Fruit fly (Drosophila melanogaster) whole organism, embryonic: ENCODE results near the gene Elp4.
A peak's percentile ranks its signal among the peaks of the same experiment; 100 is the strongest.

Source experiments
- Asciz ChIP-seq: fragments of 200-800 bp; sonication (Bioruptor generic); optimal IDR thresholded peaks from 2 replicates; lab custom pipeline; 2017; ENCODE audit warnings: missing biosample characterization, mild to moderate bottlenecking, missing genetic modification characterization, missing genetic modification reagents
- Atf-2 ChIP-seq: fragments of 200-800 bp; sonication (Bioruptor generic); optimal IDR thresholded peaks from 2 replicates; lab custom pipeline; 2016; ENCODE audit warnings: missing biosample characterization, missing genetic modification characterization
- CG10366 ChIP-seq: fragments of 200-800 bp; sonication (Bioruptor generic); IDR thresholded peaks from 2 replicates; pipeline ENCODE4 v1.3.6; 2022; ENCODE audit warnings: missing biosample characterization, missing genetic modification characterization
- CG10543 ChIP-seq: fragments of 200-800 bp; sonication (Bioruptor generic); optimal IDR thresholded peaks from 3 replicates; lab custom pipeline; 2017; ENCODE audit warnings: missing biosample characterization, mild to moderate bottlenecking, missing genetic modification characterization, moderate library complexity
- CG12744 ChIP-seq: fragments of 200-800 bp; sonication (Bioruptor generic); optimal IDR thresholded peaks from 2 replicates; lab custom pipeline; 2016; ENCODE audit warnings: missing biosample characterization, missing genetic modification characterization
- CG16779 ChIP-seq: fragments of 200-800 bp; sonication (Bioruptor generic); IDR thresholded peaks from 2 replicates; pipeline ENCODE4 v1.3.6; 2022; ENCODE audit warnings: missing biosample characterization, missing genetic modification characterization
- CG17912 ChIP-seq: fragments of 200-800 bp; sonication (Bioruptor generic); optimal IDR thresholded peaks from 2 replicates; lab custom pipeline; 2018; ENCODE audit warnings: missing biosample characterization, mild to moderate bottlenecking, missing genetic modification characterization
- CG2129 ChIP-seq: fragments of 200-800 bp; sonication (Bioruptor generic); IDR thresholded peaks from 2 replicates; pipeline ENCODE4 v1.3.6; 2022; ENCODE audit warnings: missing biosample characterization, missing genetic modification characterization; ENCODE audit not compliant: partially characterized antibody
- CG2889 ChIP-seq: fragments of 200-800 bp; sonication (Bioruptor generic); IDR thresholded peaks from 3 replicates; pipeline ENCODE4 v1.3.6; 2022; ENCODE audit warnings: missing biosample characterization, missing genetic modification characterization
- CG3065 ChIP-seq: fragments of 200-800 bp; sonication (Bioruptor generic); optimal IDR thresholded peaks from 2 replicates; lab custom pipeline; 2016; ENCODE audit warnings: missing biosample characterization, missing genetic modification characterization
- CG32532 ChIP-seq: fragments of 200-800 bp; sonication (Bioruptor generic); IDR thresholded peaks from 2 replicates; pipeline ENCODE4 v1.3.6; 2022; ENCODE audit warnings: missing biosample characterization, missing genetic modification characterization
- CG34224 ChIP-seq: fragments of 200-800 bp; sonication (Bioruptor generic); IDR thresholded peaks from 3 replicates; pipeline ENCODE4 v1.3.6; 2022; ENCODE audit warnings: missing biosample characterization, missing genetic modification characterization; ENCODE audit not compliant: partially characterized antibody
- CG3847 ChIP-seq: fragments of 200-800 bp; sonication (Bioruptor generic); IDR thresholded peaks from 2 replicates; pipeline ENCODE4 v1.3.6; 2022; ENCODE audit warnings: missing biosample characterization, missing genetic modification characterization
- CG4617 ChIP-seq: fragments of 200-800 bp; sonication (Bioruptor generic); optimal IDR thresholded peaks from 3 replicates; lab custom pipeline; 2016; ENCODE audit warnings: missing biosample characterization, missing genetic modification characterization, borderline replicate concordance
- CG6791 ChIP-seq: fragments of 200-800 bp; sonication (Bioruptor generic); IDR thresholded peaks from 3 replicates; pipeline ENCODE4 v1.3.6; 2022; ENCODE audit warnings: missing biosample characterization, missing genetic modification characterization; ENCODE audit not compliant: partially characterized antibody
- CG7786 ChIP-seq: fragments of 200-800 bp; sonication (Bioruptor generic); optimal IDR thresholded peaks from 2 replicates; lab custom pipeline; 2016; ENCODE audit warnings: missing biosample characterization, missing genetic modification characterization
- CG7839 ChIP-seq: fragments of 200-800 bp; sonication (Bioruptor generic); optimal IDR thresholded peaks from 3 replicates; lab custom pipeline; 2018; ENCODE audit warnings: missing biosample characterization, mild to moderate bottlenecking, missing genetic modification characterization, moderate library complexity
- CkIIα-i1 ChIP-seq: fragments of 200-800 bp; sonication (Bioruptor generic); IDR thresholded peaks from 2 replicates; pipeline ENCODE4 v1.3.6; 2022; ENCODE audit warnings: missing biosample characterization, missing genetic modification characterization
- Doc2 ChIP-seq: fragments of 200-800 bp; sonication (Bioruptor generic); IDR thresholded peaks from 2 replicates; pipeline ENCODE4 v1.3.6; 2022; ENCODE audit warnings: missing biosample characterization, missing genetic modification characterization
- Dref ChIP-seq: fragments of 200-800 bp; sonication (Bioruptor generic); IDR thresholded peaks from 2 replicates; pipeline ENCODE4 v1.3.6; 2022; ENCODE audit warnings: missing biosample characterization, missing genetic modification characterization
- ERR ChIP-seq: fragments of 200-800 bp; sonication (Bioruptor generic); optimal IDR thresholded peaks from 2 replicates; lab custom pipeline; 2016; ENCODE audit warnings: missing biosample characterization, missing genetic modification characterization
- Eip74EF ChIP-seq, 2 experiments: fragments of 200-800 bp in 1 of 2; fragments of >200 bp in 1 of 2; sonication (Bioruptor generic) in 1 of 2; optimal IDR thresholded peaks; 2 replicates each; lab custom pipeline; 2017 to 2019; ENCODE audit warnings: missing biosample characterization in 2 of 2, missing genetic modification characterization in 2 of 2, mild to moderate bottlenecking in 1 of 2, moderate library complexity in 1 of 2
- Fer2 ChIP-seq: fragments of 200-800 bp; sonication (Bioruptor generic); optimal IDR thresholded peaks from 2 replicates; lab custom pipeline; 2018; ENCODE audit warnings: missing biosample characterization, mild to moderate bottlenecking, missing genetic modification characterization, moderate library complexity
- Hmx ChIP-seq: fragments of 200-800 bp; sonication (Bioruptor generic); optimal IDR thresholded peaks from 2 replicates; lab custom pipeline; 2016; ENCODE audit warnings: missing biosample characterization, missing genetic modification characterization
- Hr3 ChIP-seq: fragments of 200-800 bp; sonication (Bioruptor generic); optimal IDR thresholded peaks from 3 replicates; lab custom pipeline; 2016; ENCODE audit warnings: missing biosample characterization, missing genetic modification characterization
- Mad ChIP-seq: fragments of 200-800 bp; sonication (Bioruptor generic); optimal IDR thresholded peaks from 2 replicates; lab custom pipeline; 2016; ENCODE audit warnings: missing biosample characterization, missing genetic modification characterization
- Optix ChIP-seq: fragments of 200-800 bp; sonication (Bioruptor generic); IDR thresholded peaks from 3 replicates; pipeline ENCODE4 v1.3.6; 2022; ENCODE audit warnings: missing biosample characterization, missing genetic modification characterization
- Stat92E ChIP-seq, 3 experiments: fragments of >200 bp in 2 of 3; fragments of 200-800 bp in 1 of 3; sonication (Bioruptor generic) in 1 of 3; optimal IDR thresholded peaks; 2 replicates each; lab custom pipeline; 2017 to 2019; ENCODE audit warnings: missing biosample characterization in 3 of 3, missing genetic modification characterization in 3 of 3, mild to moderate bottlenecking in 1 of 3, moderate library complexity in 1 of 3
- amos ChIP-seq: fragments of 200-800 bp; sonication (Bioruptor generic); IDR thresholded peaks from 2 replicates; pipeline ENCODE4 v1.3.6; 2022; ENCODE audit warnings: missing biosample characterization, missing genetic modification characterization; ENCODE audit not compliant: partially characterized antibody
- ara ChIP-seq: fragments of 200-800 bp; sonication (Bioruptor generic); IDR thresholded peaks from 2 replicates; pipeline ENCODE4 v1.3.6; 2022; ENCODE audit warnings: missing biosample characterization, missing genetic modification characterization
- bcd ChIP-seq: fragments of 200-800 bp; sonication (Bioruptor generic); optimal IDR thresholded peaks from 2 replicates; lab custom pipeline; 2017; ENCODE audit warnings: missing biosample characterization, mild to moderate bottlenecking, missing genetic modification characterization
- bsh ChIP-seq, 2 experiments: fragments of 200-800 bp; sonication (Bioruptor generic); optimal IDR thresholded peaks; 2 replicates each; lab custom pipeline; 2017 to 2018; ENCODE audit warnings: mild to moderate bottlenecking in 2 of 2, missing biosample characterization in 2 of 2, missing genetic modification characterization in 2 of 2, moderate library complexity in 1 of 2
- chm ChIP-seq: fragments of 200-800 bp; sonication (Bioruptor generic); IDR thresholded peaks from 2 replicates; pipeline ENCODE4 v1.3.6; 2022; ENCODE audit warnings: missing biosample characterization, missing genetic modification characterization
- crc ChIP-seq: fragments of 200-800 bp; sonication (Bioruptor generic); optimal IDR thresholded peaks from 2 replicates; lab custom pipeline; 2016; ENCODE audit warnings: missing biosample characterization, missing genetic modification characterization
- da ChIP-seq: fragments of 200-800 bp; sonication (Bioruptor generic); optimal IDR thresholded peaks from 2 replicates; lab custom pipeline; 2016; ENCODE audit warnings: missing biosample characterization, missing genetic modification characterization
- dm ChIP-seq: fragments of 200-800 bp; sonication (Bioruptor generic); optimal IDR thresholded peaks from 3 replicates; lab custom pipeline; 2016; ENCODE audit warnings: missing biosample characterization, missing genetic modification characterization
- dmrt11E ChIP-seq: fragments of 200-800 bp; sonication (Bioruptor generic); optimal IDR thresholded peaks from 3 replicates; lab custom pipeline; 2018; ENCODE audit warnings: missing biosample characterization, mild to moderate bottlenecking, missing genetic modification characterization, moderate library complexity
- dpn ChIP-seq, 2 experiments: fragments of 200-800 bp; sonication (Bioruptor generic); optimal IDR thresholded peaks; 3 replicates each; lab custom pipeline; 2016; ENCODE audit warnings: missing biosample characterization in 2 of 2, missing genetic modification characterization in 2 of 2
- fd64A ChIP-seq: fragments of 200-800 bp; sonication (Bioruptor generic); optimal IDR thresholded peaks from 3 replicates; lab custom pipeline; 2018; ENCODE audit warnings: missing biosample characterization, mild to moderate bottlenecking, missing genetic modification characterization
- insv ChIP-seq, 2 experiments: fragments of 200-800 bp; sonication (Bioruptor generic); optimal IDR thresholded peaks; 3 replicates each; lab custom pipeline; 2016 to 2018; ENCODE audit warnings: missing biosample characterization in 2 of 2, missing genetic modification characterization in 2 of 2
- mirr ChIP-seq: fragments of 200-800 bp; sonication (Bioruptor generic); optimal IDR thresholded peaks from 3 replicates; lab custom pipeline; 2018; ENCODE audit warnings: missing biosample characterization, mild to moderate bottlenecking, missing genetic modification characterization
- mld ChIP-seq: fragments of 200-800 bp; sonication (Bioruptor generic); IDR thresholded peaks from 3 replicates; pipeline ENCODE4 v1.3.6; 2022; ENCODE audit warnings: missing biosample characterization, missing genetic modification characterization; ENCODE audit not compliant: partially characterized antibody
- odd ChIP-seq: fragments of 200-800 bp; sonication (Bioruptor generic); optimal IDR thresholded peaks from 2 replicates; lab custom pipeline; 2017; ENCODE audit warnings: missing biosample characterization, mild to moderate bottlenecking, missing genetic modification characterization
- otp ChIP-seq: fragments of 200-800 bp; sonication (Bioruptor generic); IDR thresholded peaks from 3 replicates; pipeline ENCODE4, ENCODE4 v1.3.6; 2022; ENCODE audit warnings: missing biosample characterization, missing genetic modification characterization
- rib ChIP-seq: fragments of 200-800 bp; sonication (Bioruptor generic); IDR thresholded peaks from 2 replicates; pipeline ENCODE4 v1.3.6; 2022; ENCODE audit warnings: missing biosample characterization, missing genetic modification characterization
- scrt ChIP-seq: fragments of 200-800 bp; sonication (Bioruptor generic); optimal IDR thresholded peaks from 2 replicates; lab custom pipeline; 2018; ENCODE audit warnings: missing biosample characterization, mild to moderate bottlenecking, missing genetic modification characterization, moderate library complexity
- tna ChIP-seq: fragments of 200-800 bp; sonication (Bioruptor generic); IDR thresholded peaks from 2 replicates; pipeline ENCODE4 v1.3.6; 2022; ENCODE audit warnings: missing biosample characterization, missing genetic modification characterization; ENCODE audit not compliant: partially characterized antibody
- vfl ChIP-seq: fragments of 200-800 bp; sonication (Bioruptor generic); optimal IDR thresholded peaks from 2 replicates; lab custom pipeline; 2016; ENCODE audit warnings: missing biosample characterization, missing genetic modification characterization
- zen ChIP-seq: fragments of 200-800 bp; sonication (Bioruptor generic); optimal IDR thresholded peaks from 3 replicates; lab custom pipeline; 2018; ENCODE audit warnings: missing biosample characterization, mild to moderate bottlenecking, missing genetic modification characterization, moderate library complexity

Gene Elp4

dm6 chr2L:5523848-5524473 lies at the start of gene Elp4, which contains the start of gene Vps52 (continued):
- TF ChIP-seq CG4617 (peak; percentile 24), ara (GFP tag; lab: Robert Waterston, UW) (no peak), mirr (no peak), mld (GFP tag; lab: Robert Waterston, UW) (0 out of 3 replicates have a peak, but pooled peaks have one; percentile 48), Hr3 (GFP tag; lab: Kevin White, UChicago) (peak; percentile 85), CG17912 (peak; percentile 5), CkIIα-i1 (GFP tag; lab: Robert Waterston, UW) (no peak), CG6791 (GFP tag; lab: Robert Waterston, UW) (peak; percentile 80), Fer2 (tag; lab: Kevin White, UChicago) (peak; percentile 71), crc (GFP tag; lab: Kevin White, UChicago) (peak; percentile 35), Atf-2 (GFP tag; lab: Kevin White, UChicago) (peak; percentile 29), zen (tag; lab: Kevin White, UChicago) (peak; percentile 71), Stat92E (GFP tag; optimal IDR thresholded peaks at IDR 0.05; lab: Kevin White, UChicago) (no peak), CG3847 (GFP tag; lab: Robert Waterston, UW) (peak; percentile 73), dm (GFP tag; lab: Kevin White, UChicago) (peak; percentile 43), CG2889 (peak; percentile 47; the same call in 1 of the 3 replicates), CG7786 (GFP tag; lab: Kevin White, UChicago) (peak; percentile 30), chm (no peak), Optix (GFP tag; lab: Robert Waterston, UW) (no peak), CG3065 (no peak), CG12744 (peak; percentile 42), CG10543 (GFP tag; lab: Kevin White, UChicago) (peak; percentile 63), Dref (GFP tag; lab: Robert Waterston, UW) (peak; percentile 83), Doc2 (GFP tag; lab: Robert Waterston, UW) (no peak), ERR (no peak), CG10366 (GFP tag; lab: Robert Waterston, UW) (peak; percentile 57), dmrt11E (tag; lab: Kevin White, UChicago) (peak; percentile 78), Asciz (GFP tag; lab: Kevin White, UChicago) (no peak), amos (GFP tag; lab: Robert Waterston, UW) (peak; percentile 76), da (no peak), Eip74EF (GFP tag; optimal IDR thresholded peaks at IDR 0.05; lab: Kevin White, UChicago) (no peak), bsh (GFP tag; optimal IDR thresholded peaks at IDR 0.05; lab: Kevin White, UChicago) (peak in 1 of 2 experiments; percentile 72), rib (GFP tag; lab: Robert Waterston, UW) (peak; percentile 68; the same call in 1 of the 2 replicates), odd (GFP tag; lab: Kevin White, UChicago) (no peak), fd64A (no peak), insv (GFP tag; optimal IDR thresholded peaks at IDR 0.05; lab: Kevin White, UChicago) (peak in 1 of 2 experiments; percentile 51), CG34224 (GFP tag; lab: Robert Waterston, UW) (peak; percentile 68), dpn (GFP tag; optimal IDR thresholded peaks at IDR 0.05; lab: Kevin White, UChicago) (peak; percentile 65 to 74), CG7839 (tag; lab: Kevin White, UChicago) (peak; percentile 84), vfl (peak; percentile 37), CG32532 (peak; percentile 80), CG16779 (GFP tag; lab: Robert Waterston, UW) (no peak), tna (peak; percentile 64), scrt (GFP tag; lab: Kevin White, UChicago) (no peak), Hmx (GFP tag; lab: Kevin White, UChicago) (no peak), CG2129 (GFP tag; lab: Robert Waterston, UW) (peak; percentile 63), otp (GFP tag; lab: Robert Waterston, UW) (no peak), bcd (peak; percentile 71), Mad (peak; percentile 12)
